Worm (Caenorhabditis elegans) whole organism, L2 larva: ENCODE measurements around the gene B0393.4.
"Not testable (repeated sequence)": the region's sequence is repeated elsewhere in the genome, so short reads cannot be mapped to it uniquely, and the experiment has no call there.

Experiments
- C34F6.9 ChIP-seq: fragments of 150-350 bp; optimal IDR thresholded peaks from 2 replicates; lab custom pipeline; 2014; ENCODE audit warnings: missing biosample characterization, missing genetic modification characterization
- R02D3.7 ChIP-seq: fragments of 150-350 bp; optimal IDR thresholded peaks from 2 replicates; lab custom pipeline; 2014; ENCODE audit warnings: missing biosample characterization, missing genetic modification characterization
- Y55F3AM.14 ChIP-seq: fragments of 200-800 bp; sonication (Bioruptor generic); optimal IDR thresholded peaks from 2 replicates; lab custom pipeline; 2018; ENCODE audit warnings: mild to moderate bottlenecking, missing genetic modification characterization, missing compliant biosample characterization
- ZK546.5 ChIP-seq: sonication (generic microtip); optimal IDR thresholded peaks from 2 replicates; lab custom pipeline; 2017; ENCODE audit warnings: missing biosample characterization, missing genetic modification characterization
- alr-1 ChIP-seq: fragments of 150-350 bp; optimal IDR thresholded peaks from 2 replicates; lab custom pipeline; 2014; ENCODE audit warnings: missing biosample characterization, missing genetic modification characterization
- aly-2 ChIP-seq: fragments of 150-350 bp; optimal IDR thresholded peaks from 2 replicates; lab custom pipeline; 2014; ENCODE audit warnings: missing biosample characterization, missing genetic modification characterization
- ama-1 ChIP-seq: fragments of 150-350 bp; optimal IDR thresholded peaks from 2 replicates; lab custom pipeline; 2018; ENCODE audit warnings: inconsistent platforms
- ceh-16 ChIP-seq: fragments of 150-350 bp; optimal IDR thresholded peaks from 2 replicates; lab custom pipeline; 2014; ENCODE audit warnings: missing biosample characterization, missing genetic modification characterization
- ceh-82 ChIP-seq: fragments of 150-350 bp; optimal IDR thresholded peaks from 2 replicates; lab custom pipeline; 2014; ENCODE audit warnings: missing biosample characterization, missing genetic modification characterization
- crh-2 ChIP-seq: sonication (generic microtip); optimal IDR thresholded peaks from 2 replicates; lab custom pipeline; 2017; ENCODE audit warnings: missing biosample characterization, missing genetic modification characterization
- dmd-4 ChIP-seq: sonication (generic microtip); optimal IDR thresholded peaks from 2 replicates; lab custom pipeline; 2017; ENCODE audit warnings: missing biosample characterization, missing genetic modification characterization
- egl-27 ChIP-seq: sonication (generic microtip); optimal IDR thresholded peaks from 3 replicates; lab custom pipeline; 2017; ENCODE audit warnings: missing biosample characterization, missing genetic modification reagents, missing genetic modification characterization
- elt-1 ChIP-seq: fragments of 150-350 bp; optimal IDR thresholded peaks from 2 replicates; lab custom pipeline; 2014; ENCODE audit warnings: missing biosample characterization, missing genetic modification characterization
- elt-3 ChIP-seq: sonication (generic microtip); optimal IDR thresholded peaks from 2 replicates; lab custom pipeline; 2017; ENCODE audit warnings: missing biosample characterization, missing genetic modification characterization
- fos-1 ChIP-seq: fragments of 150-350 bp; optimal IDR thresholded peaks from 2 replicates; lab custom pipeline; 2014; ENCODE audit warnings: missing biosample characterization, missing genetic modification characterization
- lin-39 ChIP-seq: fragments of 150-350 bp; optimal IDR thresholded peaks from 2 replicates; lab custom pipeline; 2014; ENCODE audit warnings: missing biosample characterization, missing genetic modification reagents, missing genetic modification characterization
- lsy-2 ChIP-seq, 2 experiments: fragments of 150-350 bp in 1 of 2; sonication (generic microtip) in 1 of 2; optimal IDR thresholded peaks; 2 replicates each; lab custom pipeline; 2014 to 2017; ENCODE audit warnings: missing biosample characterization in 2 of 2, missing genetic modification characterization in 2 of 2
- mab-5 ChIP-seq: fragments of 150-350 bp; optimal IDR thresholded peaks from 2 replicates; lab custom pipeline; 2014; ENCODE audit warnings: missing biosample characterization, missing genetic modification characterization
- mbf-1 ChIP-seq: sonication (generic microtip); optimal IDR thresholded peaks from 2 replicates; lab custom pipeline; 2017; ENCODE audit warnings: missing biosample characterization, missing genetic modification characterization
- nhr-10 ChIP-seq: sonication (generic microtip); optimal IDR thresholded peaks from 2 replicates; lab custom pipeline; 2017; ENCODE audit warnings: missing biosample characterization, missing genetic modification characterization
- nhr-11 ChIP-seq: fragments of 150-350 bp; optimal IDR thresholded peaks from 2 replicates; lab custom pipeline; 2014; ENCODE audit warnings: missing biosample characterization, missing genetic modification characterization
- nhr-129 ChIP-seq: fragments of 150-350 bp; optimal IDR thresholded peaks from 2 replicates; lab custom pipeline; 2014; ENCODE audit warnings: missing biosample characterization, missing genetic modification characterization
- nhr-237 ChIP-seq: fragments of 150-350 bp; optimal IDR thresholded peaks from 2 replicates; lab custom pipeline; 2014; ENCODE audit warnings: missing biosample characterization, missing genetic modification characterization
- nhr-25 ChIP-seq: fragments of 150-350 bp; sonication (generic microtip); optimal IDR thresholded peaks from 3 replicates; lab custom pipeline; 2014; ENCODE audit warnings: missing biosample characterization, missing genetic modification characterization
- nhr-6 ChIP-seq: fragments of 150-350 bp; optimal IDR thresholded peaks from 2 replicates; lab custom pipeline; 2014; ENCODE audit warnings: missing biosample characterization, missing genetic modification characterization
- nhr-77 ChIP-seq: fragments of 150-350 bp; optimal IDR thresholded peaks from 2 replicates; lab custom pipeline; 2014; ENCODE audit warnings: missing biosample characterization, missing genetic modification characterization
- sem-4 ChIP-seq: fragments of 150-350 bp; optimal IDR thresholded peaks from 2 replicates; lab custom pipeline; 2014; ENCODE audit warnings: missing biosample characterization, missing genetic modification reagents, missing genetic modification characterization
- sma-3 ChIP-seq: sonication (generic microtip); optimal IDR thresholded peaks from 2 replicates; lab custom pipeline; 2016; ENCODE audit warnings: missing genetic modification reagents, missing genetic modification characterization, missing compliant biosample characterization
- sma-9 ChIP-seq, 2 experiments: fragments of 150-350 bp in 1 of 2; sonication (generic microtip) in 1 of 2; optimal IDR thresholded peaks; 2 replicates each; lab custom pipeline; 2014 to 2016; ENCODE audit warnings: missing genetic modification characterization in 2 of 2, mild to moderate bottlenecking in 1 of 2, missing biosample characterization in 1 of 2, missing compliant biosample characterization in 1 of 2, missing genetic modification reagents in 1 of 2, moderate library complexity in 1 of 2
- snpc-4 ChIP-seq: fragments of 150-350 bp; optimal IDR thresholded peaks from 2 replicates; lab custom pipeline; 2014; ENCODE audit warnings: missing biosample characterization, missing genetic modification characterization
- unc-39 ChIP-seq: fragments of 150-350 bp; optimal IDR thresholded peaks from 2 replicates; lab custom pipeline; 2014; ENCODE audit warnings: missing biosample characterization, missing genetic modification characterization
- unc-55 ChIP-seq: fragments of 150-350 bp; sonication (generic microtip); optimal IDR thresholded peaks from 3 replicates; lab custom pipeline; 2014; ENCODE audit warnings: missing biosample characterization, missing genetic modification reagents, missing genetic modification characterization
- zag-1 ChIP-seq: fragments of 150-350 bp; optimal IDR thresholded peaks from 2 replicates; lab custom pipeline; 2014; ENCODE audit warnings: missing biosample characterization, missing genetic modification characterization
- ztf-11 ChIP-seq: sonication (generic microtip); optimal IDR thresholded peaks from 2 replicates; lab custom pipeline; 2017; ENCODE audit warnings: missing biosample characterization, missing genetic modification characterization
- ztf-4 ChIP-seq: fragments of 150-350 bp; optimal IDR thresholded peaks from 2 replicates; lab custom pipeline; 2014; ENCODE audit warnings: missing biosample characterization, missing genetic modification characterization

The B0393.4 gene

DNA sequence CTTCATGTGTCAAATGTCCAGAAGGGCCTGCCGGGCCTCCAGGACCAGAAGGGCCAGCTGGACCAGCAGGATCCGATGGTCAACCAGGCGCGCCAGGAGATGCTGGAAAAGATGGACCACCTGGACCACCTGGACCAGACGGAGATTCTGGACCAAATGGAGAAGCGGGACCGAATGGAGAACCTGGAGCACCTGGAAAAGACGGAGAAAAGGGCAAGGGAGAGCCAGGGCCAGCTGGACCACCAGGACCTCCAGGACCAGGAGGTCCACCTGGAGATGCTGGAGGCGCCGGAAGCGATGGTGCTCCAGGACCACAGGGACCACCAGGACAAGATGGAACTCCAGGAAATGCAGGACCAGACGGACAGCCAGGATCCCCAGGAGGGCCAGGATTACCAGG lies 14.7 kb downstream of the B0393.4 start:
- no peak for TF ChIP-seq crh-2 (tag; lab: Kevin White, UChicago)
- TF ChIP-seq sma-9 (GFP tag; optimal IDR thresholded peaks at IDR 0.05; lab: Kevin White, UChicago) = no peak
- no peak for TF ChIP-seq sma-9 (tag; optimal IDR thresholded peaks at IDR 0.05; lab: Kevin White, UChicago)
- TF ChIP-seq fos-1 (tag; lab: Kevin White, UChicago) = no peak
- no peak for TF ChIP-seq dmd-4
- TF ChIP-seq R02D3.7 (tag; lab: Kevin White, UChicago) = no peak
- TF ChIP-seq elt-3 (tag; lab: Kevin White, UChicago) = no peak
- TF ChIP-seq elt-1 (tag; lab: Kevin White, UChicago) = no peak
- TF ChIP-seq C34F6.9 = no peak
- TF ChIP-seq snpc-4 = no peak
- no peak for TF ChIP-seq sma-3 (GFP tag; lab: Kevin White, UChicago)
- no peak for TF ChIP-seq aly-2 (tag; lab: Kevin White, UChicago)
- TF ChIP-seq, all 48 proteins: peak for 0

DNA sequence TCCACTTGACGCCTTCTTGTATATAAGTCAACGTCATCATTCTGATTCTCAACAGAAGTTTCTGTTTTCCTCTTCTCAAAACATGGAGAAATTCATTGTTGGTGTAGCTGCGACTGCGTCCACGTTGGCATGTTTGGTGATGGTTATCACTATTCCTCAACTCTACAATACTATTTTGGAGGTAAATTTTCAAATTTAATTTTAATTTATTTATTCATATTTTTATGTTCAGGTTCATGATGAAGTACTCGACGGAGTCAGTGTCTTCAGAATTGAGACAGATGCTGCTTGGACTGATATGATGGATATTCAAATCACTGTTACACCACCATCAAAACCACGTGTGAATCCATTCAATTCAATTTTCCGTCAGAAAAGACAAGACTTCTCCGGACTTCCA lies 15.3 kb downstream of the B0393.4 start, which contains the start of gene col-89:
col-89 (plus strand) TSS at position 19 of the 400 bp plus-strand sequence.
- TF ChIP-seq unc-39 (no peak), elt-3 (tag; lab: Kevin White, UChicago) (no peak), nhr-25 (tag; lab: Kevin White, UChicago) (no peak), lsy-2 (tag; optimal IDR thresholded peaks at IDR 0.05; lab: Kevin White, UChicago) (no peak), nhr-77 (no peak), snpc-4 (no peak), crh-2 (tag; lab: Kevin White, UChicago) (no peak)
- TF ChIP-seq, all 48 proteins: peak for 0

DNA sequence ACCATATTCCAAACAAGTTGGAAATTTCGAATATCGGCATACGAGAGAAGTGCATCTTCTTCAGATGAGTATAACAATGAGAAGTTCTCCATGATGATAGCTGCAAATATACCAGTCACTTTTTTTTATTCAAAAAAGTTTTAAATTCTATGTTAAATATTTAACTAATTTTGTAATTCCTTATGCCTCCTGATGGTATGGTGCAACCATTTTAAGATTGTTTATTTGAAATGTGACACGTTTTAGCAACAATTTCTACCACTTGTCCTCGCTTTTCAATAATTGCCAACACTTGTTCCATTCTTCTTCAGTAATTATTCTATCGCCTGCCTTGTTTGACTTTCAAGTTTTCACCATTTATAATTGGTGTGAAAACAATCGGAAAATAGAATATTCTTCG lies 17.5 kb downstream of the B0393.4 start, which contains the start of gene F17C8.6:
F17C8.6 (minus strand) TSS at position 101 of the 400 bp plus-strand sequence.
- no peak for TF ChIP-seq mab-5 (tag; lab: Kevin White, UChicago)
- TF ChIP-seq snpc-4 = no peak
- TF ChIP-seq R02D3.7 (tag; lab: Kevin White, UChicago) = no peak
- no peak for TF ChIP-seq zag-1
- TF ChIP-seq fos-1 (tag; lab: Kevin White, UChicago) = no peak
- no peak for TF ChIP-seq sma-3 (GFP tag; lab: Kevin White, UChicago)
- no peak for TF ChIP-seq ztf-11 (tag; lab: Kevin White, UChicago)
- no peak for TF ChIP-seq nhr-11
- TF ChIP-seq ama-1 (lab: Kevin White, UChicago) = no peak
- TF ChIP-seq sem-4 (tag; lab: Kevin White, UChicago) = no peak
- no peak for TF ChIP-seq nhr-25 (tag; lab: Kevin White, UChicago)
- TF ChIP-seq elt-3 (tag; lab: Kevin White, UChicago) = no peak
- no peak for TF ChIP-seq nhr-6 (tag; lab: Kevin White, UChicago)
- TF ChIP-seq crh-2 (tag; lab: Kevin White, UChicago) = no peak
- no peak for TF ChIP-seq lsy-2 (tag; optimal IDR thresholded peaks at IDR 0.05; lab: Kevin White, UChicago)
- TF ChIP-seq alr-1 (tag; lab: Kevin White, UChicago) = no peak

DNA sequence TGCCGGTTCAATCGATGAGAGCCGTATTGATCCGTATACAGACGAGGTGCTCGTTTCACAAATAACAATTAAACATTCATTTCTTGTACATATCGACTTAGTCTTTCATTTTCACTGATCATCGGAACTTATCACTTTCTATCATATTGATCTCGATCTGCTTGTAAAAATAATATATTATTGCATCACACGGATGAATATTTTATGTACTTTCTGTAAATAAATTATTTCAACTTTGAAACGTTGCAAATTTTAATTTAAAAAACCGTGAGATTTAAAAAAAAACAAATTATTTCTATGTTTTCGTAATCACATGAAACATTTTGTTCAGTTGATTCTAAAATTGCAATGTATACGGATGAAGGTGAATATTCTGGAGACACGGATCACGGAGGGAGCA lies 20.8 kb downstream of the B0393.4 start, which contains the start of gene twk-6:
twk-6 (plus strand) TSS at position 301 of the 400 bp plus-strand sequence.
- TF ChIP-seq C34F6.9; ama-1 (lab: Kevin White, UChicago); ceh-16 (tag; lab: Kevin White, UChicago): not testable (repeated sequence)

DNA sequence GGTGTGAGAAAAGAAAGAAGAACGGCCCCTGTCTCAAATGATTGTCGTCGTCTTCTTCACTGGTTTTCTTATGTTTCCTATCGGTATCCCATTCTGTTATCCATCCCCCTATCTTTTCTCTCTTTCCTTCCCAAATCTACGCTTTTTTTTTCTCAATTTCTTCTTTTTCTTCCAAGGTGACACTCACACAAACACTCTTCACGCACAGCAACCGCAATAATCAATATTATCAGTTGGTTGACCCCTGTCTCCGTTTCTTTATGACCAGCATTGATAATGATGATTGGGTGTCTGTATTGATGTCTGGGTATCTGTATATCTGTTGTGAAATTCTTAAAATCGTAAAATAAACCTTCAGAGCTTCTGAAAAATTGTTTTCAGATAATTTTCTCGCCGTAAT lies 22.6 kb downstream of the B0393.4 start:
- TF ChIP-seq lsy-2 (tag; optimal IDR thresholded peaks at IDR 0.05; lab: Kevin White, UChicago) (peak in 1 of 2 experiments; percentile 28), fos-1 (tag; lab: Kevin White, UChicago) (peak; percentile 78), Y55F3AM.14 (no peak), ceh-82 (tag; lab: Kevin White, UChicago) (no peak), crh-2 (tag; lab: Kevin White, UChicago) (peak; percentile 29), nhr-129 (peak; percentile 27)
- TF ChIP-seq, all 48 proteins: peak for 4

DNA sequence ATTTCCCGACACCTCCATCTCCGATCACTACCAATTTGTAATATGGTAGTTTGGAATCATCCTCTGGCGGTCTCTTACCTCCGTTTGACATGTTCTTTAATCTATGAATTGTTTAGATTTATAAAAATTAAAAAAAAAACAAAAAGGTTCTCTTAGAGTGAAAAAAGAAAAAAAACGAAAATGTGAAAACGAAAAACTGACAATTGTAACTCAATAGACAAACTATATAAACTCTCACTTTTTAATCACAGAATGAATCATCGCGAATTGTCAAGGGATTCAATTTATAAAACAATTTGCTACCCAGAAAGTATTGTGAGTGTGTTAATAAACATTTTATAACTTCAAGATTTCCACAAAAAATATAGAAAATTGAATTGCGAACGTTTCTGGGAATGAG lies 23.4 kb downstream of the B0393.4 start, which contains the start of gene ras-2:
ras-2 (minus strand) TSS at position 101 of the 400 bp plus-strand sequence.
- TF ChIP-seq crh-2 (tag; lab: Kevin White, UChicago) (no peak), nhr-11 (no peak), sma-3 (GFP tag; lab: Kevin White, UChicago) (no peak), elt-1 (tag; lab: Kevin White, UChicago) (no peak), lin-39 (tag; lab: Kevin White, UChicago) (no peak)

DNA sequence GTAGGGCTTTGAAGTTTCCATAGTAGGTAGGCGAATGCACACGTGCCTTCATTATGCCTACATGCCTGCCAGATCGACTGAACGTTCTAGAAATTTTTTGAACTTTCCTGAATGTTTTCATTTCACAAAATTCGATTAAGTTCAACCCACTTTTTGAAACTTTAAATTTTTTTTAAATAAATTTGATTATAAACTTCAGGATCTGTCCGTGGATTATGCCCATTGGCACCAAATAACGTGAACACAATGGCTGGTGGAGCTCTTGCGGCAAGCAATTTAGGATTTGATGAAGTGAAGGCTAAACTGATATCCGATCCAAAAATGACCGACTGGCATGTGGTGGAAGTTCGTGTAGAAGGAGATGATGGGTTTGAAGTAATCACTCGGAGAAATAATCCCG lies 28.0 kb downstream of the B0393.4 start, which contains the start of gene F17C8.7:
F17C8.7 (plus strand) TSS at position 301 of the 400 bp plus-strand sequence.
- TF ChIP-seq ztf-11 (tag; lab: Kevin White, UChicago) (no peak), unc-55 (no peak), egl-27 (tag; lab: Kevin White, UChicago) (no peak), C34F6.9 (no peak), ceh-82 (tag; lab: Kevin White, UChicago) (no peak), crh-2 (tag; lab: Kevin White, UChicago) (no peak), unc-39 (no peak), ama-1 (lab: Kevin White, UChicago) (no peak), alr-1 (tag; lab: Kevin White, UChicago) (no peak), ZK546.5 (no peak), nhr-10 (tag; lab: Kevin White, UChicago) (no peak), lin-39 (tag; lab: Kevin White, UChicago) (no peak), sma-3 (GFP tag; lab: Kevin White, UChicago) (no peak), nhr-237 (no peak), nhr-77 (no peak), ztf-4 (tag; lab: Kevin White, UChicago) (no peak), mbf-1 (tag; lab: Kevin White, UChicago) (no peak)
